Worm (Caenorhabditis elegans) whole organism, L1 larva: Measurements from ENCODE around the gene F53C3.3.
A peak's percentile ranks its signal among the peaks of the same experiment; 100 is the strongest.

Experiments
- C04F5.9 ChIP-seq: sonication (generic microtip); optimal IDR thresholded peaks from 2 replicates; lab custom pipeline; 2016; ENCODE audit warnings: missing genetic modification characterization, missing compliant biosample characterization
- C16A3.4 ChIP-seq: fragments of 150-350 bp; optimal IDR thresholded peaks from 2 replicates; lab custom pipeline; 2014; ENCODE audit warnings: missing biosample characterization, missing genetic modification characterization
- F16B12.6 ChIP-seq: fragments of 150-350 bp; optimal IDR thresholded peaks from 2 replicates; lab custom pipeline; 2014; ENCODE audit warnings: missing biosample characterization, missing genetic modification characterization
- aly-2 ChIP-seq: fragments of 150-350 bp; optimal IDR thresholded peaks from 2 replicates; lab custom pipeline; 2014; ENCODE audit warnings: missing biosample characterization, missing genetic modification characterization
- ama-1 ChIP-seq: fragments of 150-350 bp; optimal IDR thresholded peaks from 2 replicates; lab custom pipeline; 2014
- ceh-63 ChIP-seq: fragments of 200-800 bp; sonication (Bioruptor generic); optimal IDR thresholded peaks from 2 replicates; lab custom pipeline; 2018; ENCODE audit warnings: mild to moderate bottlenecking, missing genetic modification characterization, missing compliant biosample characterization
- ceh-82 ChIP-seq, 3 experiments: fragments of 150-350 bp in 1 of 3; sonication (generic microtip) in 2 of 3; optimal IDR thresholded peaks; 2 replicates each; lab custom pipeline; 2014 to 2017; ENCODE audit warnings: missing biosample characterization in 3 of 3, missing genetic modification characterization in 3 of 3
- ceh-88 ChIP-seq: fragments of 200-800 bp; sonication (Bioruptor generic); IDR thresholded peaks from 2 replicates; pipeline ENCODE4 v1.3.6; 2022; ENCODE audit warnings: missing genetic modification characterization, missing compliant biosample characterization
- ceh-90 ChIP-seq: sonication (generic microtip); optimal IDR thresholded peaks from 2 replicates; lab custom pipeline; 2016; ENCODE audit warnings: missing genetic modification characterization, missing compliant biosample characterization
- efl-1 ChIP-seq, 4 experiments: fragments of 150-350 bp; optimal IDR thresholded peaks in 3 of 4; peaks in 1 of 4; 1 replicate in 1 of 4; 2 replicates in 3 of 4; lab custom pipeline; 2014; ENCODE audit warnings: missing biosample characterization in 2 of 4, missing genetic modification characterization in 2 of 4, missing genetic modification reagents in 2 of 4
- efl-3 ChIP-seq: fragments of 200-800 bp; sonication (Bioruptor generic); optimal IDR thresholded peaks from 2 replicates; lab custom pipeline; 2018; ENCODE audit warnings: mild to moderate bottlenecking, missing genetic modification characterization, missing compliant biosample characterization
- egl-27 ChIP-seq, 2 experiments: fragments of 150-350 bp in 1 of 2; sonication (generic microtip); optimal IDR thresholded peaks; 3 replicates each; lab custom pipeline; 2017 to 2018; ENCODE audit warnings: missing biosample characterization in 2 of 2, missing genetic modification characterization in 2 of 2, missing genetic modification reagents in 2 of 2
- elt-2 ChIP-seq: sonication (generic microtip); optimal IDR thresholded peaks from 2 replicates; lab custom pipeline; 2016; ENCODE audit warnings: missing genetic modification characterization, mild to moderate bottlenecking, inconsistent platforms, missing compliant biosample characterization, missing genetic modification reagents
- elt-3 ChIP-seq, 6 experiments: fragments of 150-350 bp in 1 of 6; sonication (generic microtip); optimal IDR thresholded peaks; 2 replicates each; lab custom pipeline; 2017 to 2018; ENCODE audit warnings: missing biosample characterization in 6 of 6, missing genetic modification characterization in 6 of 6, inconsistent platforms in 1 of 6
- ets-5 ChIP-seq: fragments of 200-800 bp; sonication (Bioruptor generic); IDR thresholded peaks from 2 replicates; pipeline ENCODE4 v1.3.6; 2022; ENCODE audit warnings: missing genetic modification characterization, missing compliant biosample characterization
- fkh-10 ChIP-seq: sonication (generic microtip); optimal IDR thresholded peaks from 2 replicates; lab custom pipeline; 2017; ENCODE audit warnings: missing biosample characterization, missing genetic modification reagents, missing genetic modification characterization
- fkh-4 ChIP-seq: sonication (generic microtip); optimal IDR thresholded peaks from 2 replicates; lab custom pipeline; 2016; ENCODE audit warnings: missing compliant biosample characterization, missing genetic modification characterization, borderline replicate concordance
- grh-1 ChIP-seq: fragments of 200-800 bp; sonication (Bioruptor generic); IDR thresholded peaks from 2 replicates; pipeline ENCODE4 v1.3.6; 2022; ENCODE audit warnings: missing genetic modification reagents, missing genetic modification characterization, missing compliant biosample characterization
- hlh-17 ChIP-seq: fragments of 200-800 bp; sonication (Bioruptor generic); optimal IDR thresholded peaks from 2 replicates; lab custom pipeline; 2018; ENCODE audit warnings: missing genetic modification characterization, mild to moderate bottlenecking, missing compliant biosample characterization, moderate library complexity, borderline replicate concordance
- isw-1 ChIP-seq: fragments of 200-800 bp; sonication (Bioruptor generic); IDR thresholded peaks from 2 replicates; pipeline ENCODE4 v1.3.6; 2022; ENCODE audit warnings: missing genetic modification characterization, missing compliant biosample characterization
- lin-35 ChIP-seq, 2 experiments: fragments of 150-350 bp; optimal IDR thresholded peaks; 2 replicates each; lab custom pipeline; 2014; ENCODE audit warnings: missing biosample characterization in 2 of 2, missing genetic modification characterization in 2 of 2, missing genetic modification reagents in 2 of 2
- lin-39 ChIP-seq: fragments of 150-350 bp; optimal IDR thresholded peaks from 2 replicates; lab custom pipeline; 2014; ENCODE audit warnings: missing biosample characterization, missing genetic modification reagents, missing genetic modification characterization
- lir-3 ChIP-seq: sonication (generic microtip); optimal IDR thresholded peaks from 2 replicates; lab custom pipeline; 2016; ENCODE audit warnings: mild to moderate bottlenecking, missing genetic modification characterization, moderate library complexity, missing compliant biosample characterization; ENCODE audit not compliant: poor library complexity
- lsy-2 ChIP-seq, 2 experiments: fragments of 150-350 bp; optimal IDR thresholded peaks; 2 replicates each; lab custom pipeline; 2014; ENCODE audit warnings: missing biosample characterization in 2 of 2, missing genetic modification characterization in 2 of 2
- mab-9 ChIP-seq: fragments of 200-800 bp; sonication (Bioruptor generic); IDR thresholded peaks from 2 replicates; pipeline ENCODE4 v1.3.6; 2022; ENCODE audit warnings: missing genetic modification reagents, missing genetic modification characterization, missing compliant biosample characterization
- mdl-1 ChIP-seq, 2 experiments: fragments of 150-350 bp; optimal IDR thresholded peaks; 2 replicates each; lab custom pipeline; 2014 to 2017; ENCODE audit warnings: missing biosample characterization in 2 of 2, missing genetic modification characterization in 2 of 2, inconsistent platforms in 1 of 2
- mep-1 ChIP-seq: fragments of 150-350 bp; optimal IDR thresholded peaks from 2 replicates; lab custom pipeline; 2014; ENCODE audit warnings: missing biosample characterization, missing genetic modification characterization
- nhr-12 ChIP-seq: sonication (generic microtip); optimal IDR thresholded peaks from 2 replicates; lab custom pipeline; 2017; ENCODE audit warnings: missing biosample characterization, missing genetic modification characterization
- nhr-19 ChIP-seq: fragments of 200-800 bp; sonication (Bioruptor generic); conservative IDR thresholded peaks from 2 replicates; pipeline ENCODE4 v1.3.6; 2022; ENCODE audit warnings: missing genetic modification characterization, missing compliant biosample characterization
- nhr-20 ChIP-seq: sonication (generic microtip); optimal IDR thresholded peaks from 2 replicates; lab custom pipeline; 2016; ENCODE audit warnings: mild to moderate bottlenecking, missing genetic modification characterization, missing compliant biosample characterization
- nhr-237 ChIP-seq: fragments of 150-350 bp; optimal IDR thresholded peaks from 2 replicates; lab custom pipeline; 2014; ENCODE audit warnings: missing biosample characterization, missing genetic modification characterization
- nhr-47 ChIP-seq: sonication (generic microtip); optimal IDR thresholded peaks from 2 replicates; lab custom pipeline; 2016; ENCODE audit warnings: mild to moderate bottlenecking, missing genetic modification characterization, moderate library complexity, missing compliant biosample characterization
- nhr-71 ChIP-seq: sonication (generic microtip); optimal IDR thresholded peaks from 2 replicates; lab custom pipeline; 2016; ENCODE audit warnings: mild to moderate bottlenecking, missing genetic modification characterization, moderate library complexity, missing compliant biosample characterization
- nhr-77 ChIP-seq: fragments of 150-350 bp; optimal IDR thresholded peaks from 2 replicates; lab custom pipeline; 2014; ENCODE audit warnings: missing biosample characterization, missing genetic modification characterization
- nhr-84 ChIP-seq: sonication (generic microtip); optimal IDR thresholded peaks from 2 replicates; lab custom pipeline; 2017; ENCODE audit warnings: missing biosample characterization, missing genetic modification characterization
- nhr-85 ChIP-seq: sonication (generic microtip); peaks from one replicate; lab custom pipeline; 2016; ENCODE audit warnings: missing genetic modification characterization, inconsistent platforms, missing compliant biosample characterization
- nhr-90 ChIP-seq: sonication (generic microtip); optimal IDR thresholded peaks from 2 replicates; lab custom pipeline; 2016; ENCODE audit warnings: mild to moderate bottlenecking, missing genetic modification characterization, missing compliant biosample characterization; ENCODE audit not compliant: poor library complexity
- pax-3 ChIP-seq: fragments of 200-800 bp; sonication (Bioruptor generic); optimal IDR thresholded peaks from 2 replicates; lab custom pipeline; 2018; ENCODE audit warnings: mild to moderate bottlenecking, missing genetic modification characterization, moderate library complexity, missing compliant biosample characterization
- skn-1 ChIP-seq: fragments of 150-350 bp; optimal IDR thresholded peaks from 2 replicates; lab custom pipeline; 2014; ENCODE audit warnings: missing biosample characterization, missing genetic modification characterization
- snpc-4 ChIP-seq: fragments of 150-350 bp; optimal IDR thresholded peaks from 2 replicates; lab custom pipeline; 2014; ENCODE audit warnings: missing biosample characterization, missing genetic modification characterization
- snu-23 ChIP-seq: sonication (generic microtip); optimal IDR thresholded peaks from 2 replicates; lab custom pipeline; 2016; ENCODE audit warnings: missing genetic modification characterization, missing compliant biosample characterization
- tbx-2 ChIP-seq: sonication (generic microtip); optimal IDR thresholded peaks from 2 replicates; lab custom pipeline; 2016; ENCODE audit warnings: missing genetic modification characterization, missing compliant biosample characterization
- unc-130 ChIP-seq: fragments of 150-350 bp; optimal IDR thresholded peaks from 2 replicates; lab custom pipeline; 2017; ENCODE audit warnings: missing biosample characterization, missing genetic modification characterization, inconsistent platforms
- unc-30 ChIP-seq: sonication (generic microtip); optimal IDR thresholded peaks from 2 replicates; lab custom pipeline; 2017; ENCODE audit warnings: missing biosample characterization, missing genetic modification characterization
- unc-98 ChIP-seq: fragments of 200-800 bp; sonication (Bioruptor generic); IDR thresholded peaks from 2 replicates; pipeline ENCODE4 v1.3.6; 2022; ENCODE audit warnings: missing genetic modification characterization, missing compliant biosample characterization
- vab-15 ChIP-seq: sonication (generic microtip); optimal IDR thresholded peaks from 2 replicates; lab custom pipeline; 2017; ENCODE audit warnings: missing genotype, mild to moderate bottlenecking, missing genetic modification characterization, missing compliant biosample characterization
- zip-4 ChIP-seq: fragments of 200-800 bp; sonication (Bioruptor generic); optimal IDR thresholded peaks from 2 replicates; lab custom pipeline; 2018; ENCODE audit warnings: mild to moderate bottlenecking, missing genetic modification characterization, moderate library complexity, missing compliant biosample characterization

Gene F53C3.3

DNA sequence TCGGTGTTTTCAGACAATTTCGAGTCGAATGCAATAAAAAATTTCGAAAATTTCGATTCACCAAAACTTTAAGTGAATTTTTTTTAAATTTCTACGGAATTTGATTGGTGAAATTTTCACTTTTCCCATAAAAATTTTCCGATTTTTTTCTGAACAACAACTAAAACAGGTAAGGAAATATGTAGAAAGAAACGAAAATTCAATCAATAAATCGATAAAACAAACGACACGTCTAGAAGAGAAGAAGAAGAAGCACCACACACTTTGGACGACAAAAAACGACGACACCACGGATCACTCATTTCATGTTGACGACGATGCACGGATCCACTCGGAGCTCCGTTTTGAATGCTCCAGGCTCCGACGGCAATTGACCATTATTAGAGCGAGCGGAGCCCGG, 20.0 kb downstream of the F53C3.3 start:
- TF ChIP-seq mdl-1 (tag; optimal IDR thresholded peaks at IDR 0.05; lab: Kevin White, UChicago): no peak
- TF ChIP-seq skn-1 (tag; lab: Kevin White, UChicago): no peak
- no peak for TF ChIP-seq ceh-90
- TF ChIP-seq ceh-88 (GFP tag; lab: Robert Waterston, UW): no peak
- no peak for TF ChIP-seq efl-3
- no peak for TF ChIP-seq efl-1 (optimal IDR thresholded peaks at IDR 0.05; lab: Kevin White, UChicago)
- no peak for TF ChIP-seq efl-1 (GFP tag; optimal IDR thresholded peaks at IDR 0.05 in 1 of 2; lab: Kevin White, UChicago)

DNA sequence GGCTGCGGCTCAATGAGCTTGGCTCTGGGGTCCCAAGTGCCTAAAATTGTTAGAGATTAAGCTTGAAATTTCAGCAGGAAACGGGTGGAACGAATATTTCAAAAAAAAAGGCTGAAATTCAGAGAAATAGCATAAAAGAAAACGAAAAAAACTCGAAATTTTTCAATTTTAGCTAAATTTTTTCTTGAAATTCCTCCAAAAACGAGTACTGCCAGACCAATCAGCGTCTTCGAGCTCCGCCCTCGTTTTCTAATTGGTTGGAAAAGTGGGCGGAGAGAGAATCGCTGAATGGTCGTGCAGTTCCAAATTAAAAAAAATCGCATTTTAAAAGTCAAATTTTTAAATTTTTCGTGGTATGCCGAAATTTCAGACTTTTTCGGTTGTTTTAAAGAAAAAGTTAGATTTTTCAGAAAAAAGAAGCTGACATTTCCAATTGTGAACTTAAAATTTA, 25.3 kb downstream of the F53C3.3 start, which contains the start of gene plpp-1.1:
plpp-1.1 (minus strand) TSS at position 51 of the 451 bp plus-strand sequence.
- TF ChIP-seq lir-3 (tag; lab: Kevin White, UChicago) (no peak), isw-1 (GFP tag; lab: Robert Waterston, UW) (no peak), snpc-4 (no peak)

DNA sequence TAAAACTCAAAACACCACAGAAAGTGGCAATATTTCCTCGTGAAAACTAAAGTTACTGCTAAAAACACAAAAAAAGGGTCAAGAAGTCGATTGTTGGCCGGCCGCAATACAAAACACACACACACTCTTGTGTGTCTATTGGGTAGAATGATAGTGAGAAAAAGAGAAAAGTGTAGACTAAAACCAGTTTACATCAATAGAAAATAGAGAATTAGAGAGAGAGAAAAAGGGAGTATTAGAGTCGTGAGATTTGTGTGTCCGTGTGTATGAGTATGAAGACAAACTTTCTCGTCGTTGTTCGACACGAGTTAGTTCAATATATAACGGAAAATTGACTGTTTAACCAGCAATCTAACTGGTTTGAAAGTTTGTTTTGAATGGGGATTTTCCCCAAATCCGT, 26.8 kb downstream of the F53C3.3 start:
- TF ChIP-seq efl-1 (optimal IDR thresholded peaks at IDR 0.05; lab: Kevin White, UChicago) (peak; percentile 6 to 36), efl-1 (GFP tag; optimal IDR thresholded peaks at IDR 0.05 in 1 of 2; lab: Kevin White, UChicago) (peak; percentile 7 to 81), ceh-82 (tag; optimal IDR thresholded peaks at IDR 0.05; lab: Kevin White, UChicago) (peak in 1 of 3 experiments; percentile 6), elt-2 (tag; lab: Kevin White, UChicago) (no peak), C04F5.9 (tag; lab: Kevin White, UChicago) (no peak), mep-1 (tag; lab: Kevin White, UChicago) (peak; percentile 54), lin-39 (tag; lab: Kevin White, UChicago) (no peak), lin-35 (GFP tag; optimal IDR thresholded peaks at IDR 0.05; lab: Kevin White, UChicago) (peak; percentile 10 to 69), nhr-47 (no peak), mdl-1 (tag; optimal IDR thresholded peaks at IDR 0.05; lab: Kevin White, UChicago) (no peak), nhr-19 (GFP tag; lab: Robert Waterston, UW) (peak; percentile 19; the same call in 1 of the 2 replicates), mab-9 (GFP tag; lab: Robert Waterston, UW) (no peak), nhr-237 (tag; lab: Kevin White, UChicago) (peak; percentile 3), vab-15 (no peak), elt-3 (tag; optimal IDR thresholded peaks at IDR 0.05; lab: Kevin White, UChicago) (peak in 2 of 6 experiments; percentile 9 to 33), aly-2 (tag; lab: Kevin White, UChicago) (no peak), nhr-12 (no peak), snpc-4 (no peak), tbx-2 (tag; lab: Kevin White, UChicago) (peak; percentile 47), hlh-17 (no peak), pax-3 (tag; lab: Kevin White, UChicago) (no peak), snu-23 (GFP tag; lab: Kevin White, UChicago) (peak; percentile 71), fkh-10 (GFP tag; lab: Kevin White, UChicago) (no peak), efl-3 (no peak), nhr-90 (tag; lab: Kevin White, UChicago) (peak; percentile 12), grh-1 (GFP tag; lab: Robert Waterston, UW) (peak; percentile 85), ama-1 (lab: Kevin White, UChicago) (no peak), unc-98 (GFP tag; lab: Robert Waterston, UW) (no peak), nhr-20 (tag; lab: Kevin White, UChicago) (peak; percentile 61), nhr-71 (tag; lab: Kevin White, UChicago) (peak; percentile 60), F16B12.6 (tag; lab: Kevin White, UChicago) (no peak), ceh-63 (GFP tag; lab: Kevin White, UChicago) (no peak), nhr-77 (tag; lab: Kevin White, UChicago) (peak; percentile 33), unc-130 (tag; lab: Kevin White, UChicago) (no peak), nhr-85 (tag; lab: Kevin White, UChicago) (peak; percentile 58), egl-27 (tag; optimal IDR thresholded peaks at IDR 0.05; lab: Kevin White, UChicago) (no peak), lsy-2 (tag; optimal IDR thresholded peaks at IDR 0.05; lab: Kevin White, UChicago) (peak; percentile 7 to 61), nhr-84 (tag; lab: Kevin White, UChicago) (no peak), C16A3.4 (tag; lab: Kevin White, UChicago) (peak; percentile 38), ets-5 (GFP tag; lab: Robert Waterston, UW) (no peak), fkh-4 (tag; lab: Kevin White, UChicago) (no peak), unc-30 (tag; lab: Kevin White, UChicago) (no peak), zip-4 (GFP tag; lab: Kevin White, UChicago) (no peak)
